Fruit fly (Drosophila melanogaster) ovary, adult (tissue): ENCODE data around the gene CG1582.

Experiments used
- CG17801 ChIP-seq: fragments of 200-800 bp; optimal IDR thresholded peaks from 2 replicates; lab custom pipeline; 2019; ENCODE audit warnings: missing biosample characterization, mild to moderate bottlenecking, missing genetic modification characterization, moderate library complexity; ENCODE audit not compliant: partially characterized antibody

The CG1582 gene

dm6 chrX:10857376-10857775, 41.7 kb downstream of the CG1582 start, which contains the start of the genes sofe and CG2186:
Gene sofe, minus strand, starts transcription at chrX:10857413.
Gene CG2186, plus strand, starts transcription at chrX:10857655.
- TF ChIP-seq CG17801 (GFP tag; lab: Kevin White, UChicago), result peak; percentile 63

dm6 chrX:10854686-10855085, 44.4 kb downstream of the CG1582 start, which contains the start of gene feo:
Gene feo, minus strand, starts transcription at chrX:10854869.
- TF ChIP-seq CG17801 (GFP tag; lab: Kevin White, UChicago), result no peak

- TF ChIP-seq CG17801 (GFP tag; lab: Kevin White, UChicago), result peak; percentile 35
These were observed 50.5 kb downstream of the CG1582 start, which contains the start of gene CG2202 for dm6 chrX:10848565-10848964. Gene CG2202, plus strand, starts transcription at chrX:10848757.

- no peak for TF ChIP-seq CG17801 (GFP tag; lab: Kevin White, UChicago)
These were observed 51.7 kb downstream of the CG1582 start for dm6 chrX:10847447-10847846.

dm6 chrX:10847436-10847446, 51.9 kb downstream of the CG1582 start, which contains the start of gene Pgls:
Gene Pgls, plus strand, starts transcription at chrX:10847438.
- TF ChIP-seq CG17801 (GFP tag; lab: Kevin White, UChicago), result no peak

dm6 chrX:10846972-10847435, 52.1 kb downstream of the CG1582 start, which contains the start of gene sbr:
Gene sbr, minus strand, starts transcription at chrX:10847092.
- TF ChIP-seq CG17801 (GFP tag; lab: Kevin White, UChicago), result no peak

dm6 chrX:10845256-10845655, 53.8 kb downstream of the CG1582 start:
- peak; percentile 36 for TF ChIP-seq CG17801 (GFP tag; lab: Kevin White, UChicago)

dm6 chrX:10844807-10845206, 54.3 kb downstream of the CG1582 start, which contains the start of gene CG32669:
Gene CG32669, minus strand, starts transcription at chrX:10845081.
- no peak for TF ChIP-seq CG17801 (GFP tag; lab: Kevin White, UChicago)
